Fruit fly (Drosophila melanogaster): ENCODE measurements around the gene klu.

Gene klu

dm6 chr3L:10986613-10987012 is 22.4 kb downstream of the klu start:
- TF ChIP-seq Eip78C (GFP tag) (peak; percentile 5), acj6 (GFP tag; optimal IDR thresholded peaks at IDR 0.05) (no peak), esn (GFP tag; optimal IDR thresholded peaks at IDR 0.05) (no peak), vri (GFP tag; optimal IDR thresholded peaks at IDR 0.05) (no peak), Eip93F (GFP tag; optimal IDR thresholded peaks at IDR 0.05) (no peak), CG1621 (tag; optimal IDR thresholded peaks at IDR 0.05) (no peak), Blimp-1 (GFP tag; optimal IDR thresholded peaks at IDR 0.05) (no peak), dac (GFP tag; optimal IDR thresholded peaks at IDR 0.05) (no peak), spab (GFP tag; optimal IDR thresholded peaks at IDR 0.05) (peak; percentile 1), pdm3 (GFP tag; optimal IDR thresholded peaks at IDR 0.05) (no peak), fd59A (GFP tag; optimal IDR thresholded peaks at IDR 0.05) (no peak), CG3919 (GFP tag; optimal IDR thresholded peaks at IDR 0.05) (no peak), Gug (GFP tag; IDR thresholded peaks at IDR 0.05) (no peak), CG11294 (GFP tag; IDR thresholded peaks at IDR 0.05) (peak; percentile 29; the same call in 1 of the 2 replicates), CG6854 (GFP tag; optimal IDR thresholded peaks at IDR 0.05) (no peak), achi (GFP tag; optimal IDR thresholded peaks at IDR 0.05) (no peak), CG11902 (GFP tag; optimal IDR thresholded peaks at IDR 0.05) (no peak), svp (GFP tag) (no peak), CG6792 (GFP tag; optimal IDR thresholded peaks at IDR 0.05) (no peak), Smox (GFP tag; optimal IDR thresholded peaks at IDR 0.05) (no peak), salr (GFP tag; optimal IDR thresholded peaks at IDR 0.05) (no peak), OdsH (GFP tag; optimal IDR thresholded peaks at IDR 0.05) (no peak), CG31627 (GFP tag; optimal IDR thresholded peaks at IDR 0.05) (no peak), CG8632 (GFP tag; optimal IDR thresholded peaks at IDR 0.05) (no peak), Lpt (GFP tag; optimal IDR thresholded peaks at IDR 0.05) (no peak), CG10669 (GFP tag; optimal IDR thresholded peaks at IDR 0.05) (no peak), CG11762 (GFP tag; optimal IDR thresholded peaks at IDR 0.05; ENCODE audit: insufficient read depth) (no peak), Ets96B (tag; optimal IDR thresholded peaks at IDR 0.05) (no peak), CG15336 (GFP tag; IDR thresholded peaks at IDR 0.05) (peak; percentile 35), CG34406 (GFP tag; optimal IDR thresholded peaks at IDR 0.05) (no peak), eg (GFP tag; IDR thresholded peaks at IDR 0.05) (0 out of 3 replicates have a peak, but pooled peaks have one; percentile 21), CG6808 (GFP tag; optimal IDR thresholded peaks at IDR 0.05) (no peak), cyc (GFP tag; optimal IDR thresholded peaks at IDR 0.05) (no peak), CG9139 (GFP tag; optimal IDR thresholded peaks at IDR 0.05) (no peak), topi (GFP tag; optimal IDR thresholded peaks at IDR 0.05) (no peak), Hr38 (GFP tag; optimal IDR thresholded peaks at IDR 0.05) (no peak), CG7368 (GFP tag; optimal IDR thresholded peaks at IDR 0.05) (no peak), fd85E (GFP tag; optimal IDR thresholded peaks at IDR 0.05) (no peak), CG10631 (GFP tag; optimal IDR thresholded peaks at IDR 0.05) (no peak), Sox15 (GFP tag; optimal IDR thresholded peaks at IDR 0.05) (no peak), Eip75B (GFP tag; optimal IDR thresholded peaks at IDR 0.05) (no peak), Hr39 (GFP tag; optimal IDR thresholded peaks at IDR 0.05) (no peak), CG16779 (tag; optimal IDR thresholded peaks at IDR 0.05) (no peak), Met (GFP tag; optimal IDR thresholded peaks at IDR 0.05) (no peak), CG3032 (tag; optimal IDR thresholded peaks at IDR 0.05) (peak; percentile 9), Ets21C (GFP tag; optimal IDR thresholded peaks at IDR 0.05) (no peak), lz (GFP tag; optimal IDR thresholded peaks at IDR 0.05) (no peak), Sox14 (GFP tag; optimal IDR thresholded peaks at IDR 0.05) (no peak), CG6163 (GFP tag; IDR thresholded peaks at IDR 0.05) (peak; percentile 53; the same call in 2 of the 3 replicates), dsx (GFP tag; optimal IDR thresholded peaks at IDR 0.05; ENCODE audit: poor library complexity, severe bottlenecking) (no peak), fkh (GFP tag; optimal IDR thresholded peaks at IDR 0.05) (no peak), CG8319 (GFP tag; optimal IDR thresholded peaks at IDR 0.05) (no peak), Hr4 (GFP tag; optimal IDR thresholded peaks at IDR 0.05) (no peak)
